Worm (Caenorhabditis elegans) whole organism, L1 larva: Measurements from ENCODE around the gene C41C4.9.

ENCODE experiments used
- C04F5.9 ChIP-seq: sonication (generic microtip); optimal IDR thresholded peaks from 2 replicates; lab custom pipeline; 2016; ENCODE audit warnings: missing genetic modification characterization, missing compliant biosample characterization
- C16A3.4 ChIP-seq: fragments of 150-350 bp; optimal IDR thresholded peaks from 2 replicates; lab custom pipeline; 2014; ENCODE audit warnings: missing biosample characterization, missing genetic modification characterization
- F16B12.6 ChIP-seq: fragments of 150-350 bp; optimal IDR thresholded peaks from 2 replicates; lab custom pipeline; 2014; ENCODE audit warnings: missing biosample characterization, missing genetic modification characterization
- Y116A8C.19 ChIP-seq: sonication (generic microtip); optimal IDR thresholded peaks from 2 replicates; lab custom pipeline; 2016; ENCODE audit warnings: missing compliant biosample characterization, missing genetic modification characterization, borderline replicate concordance
- alr-1 ChIP-seq: fragments of 200-800 bp; sonication (Bioruptor generic); optimal IDR thresholded peaks from 2 replicates; lab custom pipeline; 2018; ENCODE audit warnings: borderline replicate concordance, mild to moderate bottlenecking, missing genetic modification characterization, missing compliant biosample characterization
- ama-1 ChIP-seq: fragments of 150-350 bp; optimal IDR thresholded peaks from 2 replicates; lab custom pipeline; 2014
- ceh-63 ChIP-seq: fragments of 200-800 bp; sonication (Bioruptor generic); optimal IDR thresholded peaks from 2 replicates; lab custom pipeline; 2018; ENCODE audit warnings: mild to moderate bottlenecking, missing genetic modification characterization, missing compliant biosample characterization
- ceh-8 ChIP-seq: fragments of 200-800 bp; sonication (Bioruptor generic); optimal IDR thresholded peaks from 2 replicates; lab custom pipeline; 2018; ENCODE audit warnings: mild to moderate bottlenecking, missing genetic modification characterization, moderate library complexity, missing compliant biosample characterization
- ceh-82 ChIP-seq, 3 experiments: fragments of 150-350 bp in 1 of 3; sonication (generic microtip) in 2 of 3; optimal IDR thresholded peaks; 2 replicates each; lab custom pipeline; 2014 to 2017; ENCODE audit warnings: missing biosample characterization in 3 of 3, missing genetic modification characterization in 3 of 3
- dpl-1 ChIP-seq, 3 experiments: fragments of 150-350 bp in 2 of 3; sonication (generic microtip) in 1 of 3; optimal IDR thresholded peaks; 2 replicates each; lab custom pipeline; 2014 to 2017; ENCODE audit warnings: missing biosample characterization in 3 of 3, missing genetic modification characterization in 3 of 3, missing genetic modification reagents in 3 of 3
- dsc-1 ChIP-seq: sonication (generic microtip); optimal IDR thresholded peaks from 2 replicates; lab custom pipeline; 2016; ENCODE audit warnings: mild to moderate bottlenecking, missing genetic modification characterization, missing compliant biosample characterization
- egl-13 ChIP-seq: sonication (generic microtip); optimal IDR thresholded peaks from 2 replicates; lab custom pipeline; 2016; ENCODE audit warnings: missing genotype, missing genetic modification reagents, missing genetic modification characterization, missing compliant biosample characterization
- egl-27 ChIP-seq, 2 experiments: fragments of 150-350 bp in 1 of 2; sonication (generic microtip); optimal IDR thresholded peaks; 3 replicates each; lab custom pipeline; 2017 to 2018; ENCODE audit warnings: missing biosample characterization in 2 of 2, missing genetic modification characterization in 2 of 2, missing genetic modification reagents in 2 of 2
- elt-2 ChIP-seq: sonication (generic microtip); optimal IDR thresholded peaks from 2 replicates; lab custom pipeline; 2016; ENCODE audit warnings: missing genetic modification characterization, mild to moderate bottlenecking, inconsistent platforms, missing compliant biosample characterization, missing genetic modification reagents
- fkh-10 ChIP-seq: sonication (generic microtip); optimal IDR thresholded peaks from 2 replicates; lab custom pipeline; 2017; ENCODE audit warnings: missing biosample characterization, missing genetic modification reagents, missing genetic modification characterization
- fkh-8 ChIP-seq: sonication (generic microtip); optimal IDR thresholded peaks from 2 replicates; lab custom pipeline; 2016; ENCODE audit warnings: mild to moderate bottlenecking, missing genetic modification characterization, missing compliant biosample characterization
- fos-1 ChIP-seq: fragments of 150-350 bp; optimal IDR thresholded peaks from 2 replicates; lab custom pipeline; 2014; ENCODE audit warnings: missing biosample characterization, missing genetic modification characterization
- grh-1 ChIP-seq: fragments of 200-800 bp; sonication (Bioruptor generic); IDR thresholded peaks from 2 replicates; pipeline ENCODE4 v1.3.6; 2022; ENCODE audit warnings: missing genetic modification reagents, missing genetic modification characterization, missing compliant biosample characterization
- hlh-17 ChIP-seq: fragments of 200-800 bp; sonication (Bioruptor generic); optimal IDR thresholded peaks from 2 replicates; lab custom pipeline; 2018; ENCODE audit warnings: missing genetic modification characterization, mild to moderate bottlenecking, missing compliant biosample characterization, moderate library complexity, borderline replicate concordance
- hpl-2 ChIP-seq: fragments of 150-350 bp; optimal IDR thresholded peaks from 2 replicates; lab custom pipeline; 2014; ENCODE audit warnings: missing biosample characterization, missing genetic modification reagents, missing genetic modification characterization
- isw-1 ChIP-seq: fragments of 200-800 bp; sonication (Bioruptor generic); IDR thresholded peaks from 2 replicates; pipeline ENCODE4 v1.3.6; 2022; ENCODE audit warnings: missing genetic modification characterization, missing compliant biosample characterization
- jun-1 ChIP-seq: fragments of 150-350 bp; optimal IDR thresholded peaks from 2 replicates; lab custom pipeline; 2014; ENCODE audit warnings: missing biosample characterization, missing genetic modification reagents, missing genetic modification characterization
- lin-13 ChIP-seq: fragments of 150-350 bp; optimal IDR thresholded peaks from 2 replicates; lab custom pipeline; 2014; ENCODE audit warnings: missing biosample characterization, missing genetic modification reagents, missing genetic modification characterization
- lin-14 ChIP-seq: fragments of 200-800 bp; sonication (Bioruptor generic); optimal IDR thresholded peaks from 2 replicates; lab custom pipeline; 2018; ENCODE audit warnings: mild to moderate bottlenecking, missing genetic modification characterization, moderate library complexity, missing compliant biosample characterization
- lir-3 ChIP-seq: sonication (generic microtip); optimal IDR thresholded peaks from 2 replicates; lab custom pipeline; 2016; ENCODE audit warnings: mild to moderate bottlenecking, missing genetic modification characterization, moderate library complexity, missing compliant biosample characterization; ENCODE audit not compliant: poor library complexity
- mdl-1 ChIP-seq, 2 experiments: fragments of 150-350 bp; optimal IDR thresholded peaks; 2 replicates each; lab custom pipeline; 2014 to 2017; ENCODE audit warnings: missing biosample characterization in 2 of 2, missing genetic modification characterization in 2 of 2, inconsistent platforms in 1 of 2
- mef-2 ChIP-seq: fragments of 150-350 bp; optimal IDR thresholded peaks from 2 replicates; lab custom pipeline; 2014; ENCODE audit warnings: missing biosample characterization, missing genetic modification characterization
- mep-1 ChIP-seq: fragments of 150-350 bp; optimal IDR thresholded peaks from 2 replicates; lab custom pipeline; 2014; ENCODE audit warnings: missing biosample characterization, missing genetic modification characterization
- nhr-11 ChIP-seq: fragments of 150-350 bp; optimal IDR thresholded peaks from 2 replicates; lab custom pipeline; 2014; ENCODE audit warnings: missing biosample characterization, missing genetic modification characterization
- nhr-12 ChIP-seq: sonication (generic microtip); optimal IDR thresholded peaks from 2 replicates; lab custom pipeline; 2017; ENCODE audit warnings: missing biosample characterization, missing genetic modification characterization
- nhr-20 ChIP-seq: sonication (generic microtip); optimal IDR thresholded peaks from 2 replicates; lab custom pipeline; 2016; ENCODE audit warnings: mild to moderate bottlenecking, missing genetic modification characterization, missing compliant biosample characterization
- nhr-237 ChIP-seq: fragments of 150-350 bp; optimal IDR thresholded peaks from 2 replicates; lab custom pipeline; 2014; ENCODE audit warnings: missing biosample characterization, missing genetic modification characterization
- nhr-47 ChIP-seq: sonication (generic microtip); optimal IDR thresholded peaks from 2 replicates; lab custom pipeline; 2016; ENCODE audit warnings: mild to moderate bottlenecking, missing genetic modification characterization, moderate library complexity, missing compliant biosample characterization
- nhr-71 ChIP-seq: sonication (generic microtip); optimal IDR thresholded peaks from 2 replicates; lab custom pipeline; 2016; ENCODE audit warnings: mild to moderate bottlenecking, missing genetic modification characterization, moderate library complexity, missing compliant biosample characterization
- nhr-90 ChIP-seq: sonication (generic microtip); optimal IDR thresholded peaks from 2 replicates; lab custom pipeline; 2016; ENCODE audit warnings: mild to moderate bottlenecking, missing genetic modification characterization, missing compliant biosample characterization; ENCODE audit not compliant: poor library complexity
- pax-3 ChIP-seq: fragments of 200-800 bp; sonication (Bioruptor generic); optimal IDR thresholded peaks from 2 replicates; lab custom pipeline; 2018; ENCODE audit warnings: mild to moderate bottlenecking, missing genetic modification characterization, moderate library complexity, missing compliant biosample characterization
- pqm-1 ChIP-seq: sonication (generic microtip); optimal IDR thresholded peaks from 3 replicates; lab custom pipeline; 2017; ENCODE audit warnings: missing biosample characterization, missing genetic modification characterization
- skn-1 ChIP-seq: fragments of 150-350 bp; optimal IDR thresholded peaks from 2 replicates; lab custom pipeline; 2014; ENCODE audit warnings: missing biosample characterization, missing genetic modification characterization
- sptf-1 ChIP-seq: fragments of 150-350 bp; optimal IDR thresholded peaks from 2 replicates; lab custom pipeline; 2014; ENCODE audit warnings: missing biosample characterization, missing genetic modification characterization
- sup-37 ChIP-seq: fragments of 200-800 bp; sonication (Bioruptor generic); optimal IDR thresholded peaks from 2 replicates; lab custom pipeline; 2018; ENCODE audit warnings: mild to moderate bottlenecking, missing genetic modification characterization, missing compliant biosample characterization
- tbx-2 ChIP-seq: sonication (generic microtip); optimal IDR thresholded peaks from 2 replicates; lab custom pipeline; 2016; ENCODE audit warnings: missing genetic modification characterization, missing compliant biosample characterization
- unc-130 ChIP-seq: fragments of 150-350 bp; optimal IDR thresholded peaks from 2 replicates; lab custom pipeline; 2017; ENCODE audit warnings: missing biosample characterization, missing genetic modification characterization, inconsistent platforms
- unc-86 ChIP-seq: sonication (generic microtip); optimal IDR thresholded peaks from 2 replicates; lab custom pipeline; 2016; ENCODE audit warnings: missing genetic modification characterization, missing compliant biosample characterization
- vab-15 ChIP-seq: sonication (generic microtip); optimal IDR thresholded peaks from 2 replicates; lab custom pipeline; 2017; ENCODE audit warnings: missing genotype, mild to moderate bottlenecking, missing genetic modification characterization, missing compliant biosample characterization
- xbp-1 ChIP-seq: sonication (generic microtip); optimal IDR thresholded peaks from 2 replicates; lab custom pipeline; 2016; ENCODE audit warnings: missing genetic modification characterization, missing compliant biosample characterization
- zag-1 ChIP-seq: fragments of 150-350 bp; optimal IDR thresholded peaks from 2 replicates; lab custom pipeline; 2014; ENCODE audit warnings: missing biosample characterization, missing genetic modification characterization
- zip-4 ChIP-seq: fragments of 200-800 bp; sonication (Bioruptor generic); optimal IDR thresholded peaks from 2 replicates; lab custom pipeline; 2018; ENCODE audit warnings: mild to moderate bottlenecking, missing genetic modification characterization, moderate library complexity, missing compliant biosample characterization
- ztf-11 ChIP-seq, 2 experiments: sonication (generic microtip); optimal IDR thresholded peaks; 2 replicates each; lab custom pipeline; 2016 to 2017; ENCODE audit warnings: missing genetic modification characterization in 2 of 2, missing biosample characterization in 1 of 2, missing compliant biosample characterization in 1 of 2
- ztf-4 ChIP-seq: fragments of 150-350 bp; optimal IDR thresholded peaks from 2 replicates; lab custom pipeline; 2014; ENCODE audit warnings: missing biosample characterization, missing genetic modification characterization

Gene C41C4.9

ce11 chrII:8059532-8059931 lies 47.9 kb upstream of the C41C4.9 start:
- TF ChIP-seq alr-1 (no peak), hpl-2 (no peak), zag-1 (no peak), ztf-4 (tag; lab: Kevin White, UChicago) (no peak), mdl-1 (tag; optimal IDR thresholded peaks at IDR 0.05; lab: Kevin White, UChicago) (no peak), skn-1 (no peak), dsc-1 (tag; lab: Kevin White, UChicago) (peak; percentile 95), nhr-12 (no peak), nhr-47 (tag; lab: Kevin White, UChicago) (peak; percentile 55), fkh-8 (tag; lab: Kevin White, UChicago) (peak; percentile 47), unc-130 (tag; lab: Kevin White, UChicago) (no peak), Y116A8C.19 (tag; lab: Kevin White, UChicago) (no peak), sup-37 (no peak), egl-13 (tag; lab: Kevin White, UChicago) (peak; percentile 64), nhr-11 (tag; lab: Kevin White, UChicago) (peak; percentile 66), nhr-71 (tag; lab: Kevin White, UChicago) (peak; percentile 41), vab-15 (no peak), lin-13 (no peak)

DNA sequence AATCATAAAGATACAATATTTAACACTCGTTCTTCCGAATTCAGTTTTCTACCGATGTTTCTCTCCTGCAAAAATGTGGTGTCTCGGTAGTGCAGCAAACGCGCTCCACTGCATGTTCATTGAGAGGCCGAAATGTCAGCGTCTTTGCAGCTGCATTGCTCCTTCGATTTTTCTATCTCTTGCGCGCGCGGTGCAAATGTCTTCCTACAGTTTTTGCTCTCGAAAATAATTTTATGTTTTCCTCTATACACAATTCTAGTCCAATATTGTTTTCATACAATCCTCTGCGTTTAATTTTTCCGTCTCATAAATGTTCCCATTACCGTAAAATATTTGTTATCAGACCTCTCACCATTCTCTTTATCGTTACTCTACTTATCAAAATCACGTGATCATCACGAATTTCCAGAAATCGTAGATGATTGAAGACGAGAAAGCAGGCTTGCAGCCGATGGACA lies 45.1 kb upstream of the C41C4.9 start, which contains the start of gene ufd-2:
Gene ufd-2 (plus strand): TSS at position 408 of the 458 bp plus-strand sequence.
- TF ChIP-seq unc-86 (peak; percentile 46), C16A3.4 (tag; lab: Kevin White, UChicago) (peak; percentile 85), ceh-63 (GFP tag; lab: Kevin White, UChicago) (no peak), hlh-17 (no peak), zip-4 (no peak), ceh-82 (tag; optimal IDR thresholded peaks at IDR 0.05; lab: Kevin White, UChicago) (peak; percentile 45 to 76 (median 74)), sptf-1 (tag; lab: Kevin White, UChicago) (no peak), lir-3 (peak; percentile 68), sup-37 (no peak), isw-1 (GFP tag; lab: Robert Waterston, UW) (peak; percentile 22), fkh-10 (peak; percentile 16), nhr-237 (tag; lab: Kevin White, UChicago) (peak; percentile 4), skn-1 (peak; percentile 89), fos-1 (tag; lab: Kevin White, UChicago) (peak; percentile 17), Y116A8C.19 (tag; lab: Kevin White, UChicago) (no peak), mep-1 (tag; lab: Kevin White, UChicago) (peak; percentile 70), pqm-1 (tag; lab: Kevin White, UChicago) (no peak), tbx-2 (tag; lab: Kevin White, UChicago) (no peak), nhr-90 (tag; lab: Kevin White, UChicago) (peak; percentile 60), ceh-8 (GFP tag; lab: Kevin White, UChicago) (no peak), mef-2 (tag; lab: Kevin White, UChicago) (no peak), lin-14 (GFP tag; lab: Kevin White, UChicago) (peak; percentile 80), xbp-1 (tag; lab: Kevin White, UChicago) (peak; percentile 54), dsc-1 (tag; lab: Kevin White, UChicago) (peak; percentile 30), ztf-11 (tag; optimal IDR thresholded peaks at IDR 0.05; lab: Kevin White, UChicago) (peak in 1 of 2 experiments; percentile 25), ama-1 (lab: Kevin White, UChicago) (no peak), pax-3 (peak; percentile 60), lin-13 (peak; percentile 53), unc-130 (tag; lab: Kevin White, UChicago) (peak; percentile 16), nhr-71 (tag; lab: Kevin White, UChicago) (peak; percentile 74), C04F5.9 (tag; lab: Kevin White, UChicago) (peak; percentile 11), mdl-1 (tag; optimal IDR thresholded peaks at IDR 0.05; lab: Kevin White, UChicago) (peak in 1 of 2 experiments; percentile 35), grh-1 (no peak), jun-1 (tag; lab: Kevin White, UChicago) (peak; percentile 50), F16B12.6 (tag; lab: Kevin White, UChicago) (peak; percentile 66), vab-15 (peak; percentile 77), dpl-1 (GFP tag; optimal IDR thresholded peaks at IDR 0.05; lab: Kevin White, UChicago) (peak; percentile 61 to 75 (median 66)), elt-2 (tag; lab: Kevin White, UChicago) (peak; percentile 53), nhr-20 (tag; lab: Kevin White, UChicago) (peak; percentile 70), fkh-8 (tag; lab: Kevin White, UChicago) (peak; percentile 70), egl-27 (tag; optimal IDR thresholded peaks at IDR 0.05; lab: Kevin White, UChicago) (no peak)
